Fruit fly (Drosophila melanogaster): ENCODE results near the gene CG10026.

Gene CG10026

DNA sequence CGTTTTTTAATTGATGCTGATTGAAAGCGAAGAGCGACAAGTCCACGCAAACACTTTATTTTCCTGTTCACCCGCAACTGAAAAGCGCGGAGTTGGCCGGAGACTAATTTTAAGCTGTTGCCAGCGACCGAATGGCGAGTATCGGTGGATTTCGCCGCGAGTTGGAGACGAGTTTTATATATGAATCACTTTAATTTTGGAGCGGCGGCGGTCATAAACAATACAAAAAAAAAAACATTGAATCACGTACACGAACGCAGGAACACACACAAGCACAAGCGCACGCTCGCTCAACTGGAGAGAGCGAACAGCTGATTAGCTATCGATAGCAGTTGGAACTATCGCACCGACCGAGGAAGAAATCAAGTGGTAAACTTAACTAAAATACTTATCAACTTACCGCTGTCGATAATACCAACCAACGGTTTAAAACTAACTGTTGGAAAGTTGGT is 27.7 kb upstream of the CG10026 start, which contains the start of gene Pax (continued):
- peak; percentile 27 for TF ChIP-seq CG17186 (GFP tag; optimal IDR thresholded peaks at IDR 0.05)
- no peak for TF ChIP-seq Sox100B (GFP tag; optimal IDR thresholded peaks at IDR 0.05)
- TF ChIP-seq pita (GFP tag; optimal IDR thresholded peaks at IDR 0.05) = peak; percentile 29
- TF ChIP-seq ato (GFP tag; IDR thresholded peaks at IDR 0.05; ENCODE audit: partially characterized antibody) = peak; percentile 92
- no peak for TF ChIP-seq gsb-n (tag; optimal IDR thresholded peaks at IDR 0.05)
- TF ChIP-seq Myb (GFP tag; optimal IDR thresholded peaks at IDR 0.05) = peak; percentile 96
- peak; percentile 95 for TF ChIP-seq CG6791 (GFP tag; IDR thresholded peaks at IDR 0.05; ENCODE audit: partially characterized antibody)
- no peak for TF ChIP-seq CG4404 (GFP tag; IDR thresholded peaks at IDR 0.05)
- TF ChIP-seq ci (GFP tag; IDR thresholded peaks at IDR 0.05) = no peak
- TF ChIP-seq odd (GFP tag; optimal IDR thresholded peaks at IDR 0.05) = no peak
- peak; percentile 61 for TF ChIP-seq Med (GFP tag)
- TF ChIP-seq Sin3A (optimal IDR thresholded peaks at IDR 0.05) = peak; percentile 34
- TF ChIP-seq Deaf1 (tag; optimal IDR thresholded peaks at IDR 0.05) = no peak
- peak; percentile 88 for TF ChIP-seq tna (GFP tag; IDR thresholded peaks at IDR 0.05; ENCODE audit: partially characterized antibody)
- TF ChIP-seq nmo (GFP tag; optimal IDR thresholded peaks at IDR 0.05) = peak; percentile 7
- peak; percentile 96 for TF ChIP-seq unc-4 (GFP tag; IDR thresholded peaks at IDR 0.05; ENCODE audit: partially characterized antibody)
- TF ChIP-seq CG18476 (GFP tag; optimal IDR thresholded peaks at IDR 0.05) = no peak
- TF ChIP-seq CG15514 (GFP tag; optimal IDR thresholded peaks at IDR 0.05) = peak; percentile 64
- TF ChIP-seq zen2 (GFP tag; IDR thresholded peaks at IDR 0.05; ENCODE audit: partially characterized antibody) = peak; percentile 94
- peak; percentile 62 for TF ChIP-seq gfzf (GFP tag; optimal IDR thresholded peaks at IDR 0.05)
- TF ChIP-seq nerfin-1 (tag; optimal IDR thresholded peaks at IDR 0.05) = peak; percentile 11
- peak; percentile 93 for TF ChIP-seq BEAF-32 (GFP tag; optimal IDR thresholded peaks at IDR 0.05)
- no peak for TF ChIP-seq fd64A (GFP tag; optimal IDR thresholded peaks at IDR 0.05)
- peak; percentile 66 to 77 for TF ChIP-seq Trl (optimal IDR thresholded peaks at IDR 0.05)
- TF ChIP-seq Trl (GFP tag; optimal IDR thresholded peaks at IDR 0.05) = no peak
- TF ChIP-seq sna (GFP tag; IDR thresholded peaks at IDR 0.05; ENCODE audit: partially characterized antibody) = peak; percentile 92
- TF ChIP-seq CG15601 (tag; optimal IDR thresholded peaks at IDR 0.05) = peak; percentile 29
- TF ChIP-seq sqz (GFP tag; optimal IDR thresholded peaks at IDR 0.05) = peak; percentile 96
- TF ChIP-seq Vsx1 (GFP tag; optimal IDR thresholded peaks at IDR 0.05) = no peak
- peak; percentile 90 for TF ChIP-seq knrl (GFP tag; IDR thresholded peaks at IDR 0.05; ENCODE audit: partially characterized antibody)
- peak; percentile 92 for TF ChIP-seq Dref (GFP tag; IDR thresholded peaks at IDR 0.05)
- TF ChIP-seq CG14014 (GFP tag; IDR thresholded peaks at IDR 0.05) = no peak
- no peak for TF ChIP-seq Xbp1 (GFP tag; optimal IDR thresholded peaks at IDR 0.05)
- TF ChIP-seq Neu2 (GFP tag; optimal IDR thresholded peaks at IDR 0.05; ENCODE audit: borderline replicate concordance) = no peak
- peak; percentile 95 for TF ChIP-seq bbx (GFP tag; IDR thresholded peaks at IDR 0.05; ENCODE audit: partially characterized antibody)
- TF ChIP-seq CG9797 (GFP tag; optimal IDR thresholded peaks at IDR 0.05) = peak; percentile 41
- TF ChIP-seq p53 (GFP tag; optimal IDR thresholded peaks at IDR 0.05) = no peak
- no peak for TF ChIP-seq seq (GFP tag; IDR thresholded peaks at IDR 0.05)
- TF ChIP-seq zf30C (GFP tag; optimal IDR thresholded peaks at IDR 0.05) = no peak
- no peak for TF ChIP-seq CG16863 (GFP tag; optimal IDR thresholded peaks at IDR 0.05)
- peak; percentile 63 for TF ChIP-seq Ets97D (GFP tag; optimal IDR thresholded peaks at IDR 0.05)
- TF ChIP-seq sd (tag; optimal IDR thresholded peaks at IDR 0.05) = peak; percentile 46
- TF ChIP-seq Rfx (GFP tag; IDR thresholded peaks at IDR 0.05) = peak; percentile 22; the same call in 1 of the 2 replicates
- TF ChIP-seq kni (GFP tag; optimal IDR thresholded peaks at IDR 0.05) = peak; percentile 37
- TF ChIP-seq CG31224 (GFP tag; IDR thresholded peaks at IDR 0.05) = no peak
- TF ChIP-seq Bteb2 (GFP tag; optimal IDR thresholded peaks at IDR 0.05) = no peak
- peak; percentile 97 for TF ChIP-seq Scr (GFP tag; IDR thresholded peaks at IDR 0.05; ENCODE audit: partially characterized antibody)
- no peak for TF ChIP-seq h (optimal IDR thresholded peaks at IDR 0.05)
- no peak for TF ChIP-seq CG6654 (GFP tag; optimal IDR thresholded peaks at IDR 0.05)
- TF ChIP-seq hb (GFP tag; IDR thresholded peaks at IDR 0.05; ENCODE audit: partially characterized antibody) = peak; percentile 89
